Fruit fly (Drosophila melanogaster) whole organism, embryonic: ENCODE measurements around the gene CG14120.

Experiments used
- ATbp ChIP-seq: fragments of 200-800 bp; sonication (Bioruptor generic); optimal IDR thresholded peaks from 2 replicates; lab custom pipeline; 2017; ENCODE audit warnings: missing biosample characterization, mild to moderate bottlenecking, missing genetic modification characterization, missing genetic modification reagents
- Antp ChIP-seq: fragments of 200-800 bp; sonication (Bioruptor generic); optimal IDR thresholded peaks from 3 replicates; lab custom pipeline; 2016; ENCODE audit warnings: missing biosample characterization, missing genetic modification characterization
- Bgb ChIP-seq: fragments of 200-800 bp; sonication (Bioruptor generic); IDR thresholded peaks from 2 replicates; pipeline ENCODE4 v1.3.6; 2022; ENCODE audit warnings: missing biosample characterization, missing genetic modification characterization; ENCODE audit not compliant: partially characterized antibody
- CG10274 ChIP-seq: fragments of 200-800 bp; sonication (Bioruptor generic); optimal IDR thresholded peaks from 3 replicates; lab custom pipeline; 2017; ENCODE audit warnings: missing biosample characterization, mild to moderate bottlenecking, missing genetic modification characterization
- CG12071 ChIP-seq: fragments of 200-800 bp; sonication (Bioruptor generic); optimal IDR thresholded peaks from 3 replicates; lab custom pipeline; 2018; ENCODE audit warnings: missing biosample characterization, mild to moderate bottlenecking, missing genetic modification characterization
- CG12104 ChIP-seq: fragments of 200-800 bp; sonication (Bioruptor generic); optimal IDR thresholded peaks from 3 replicates; lab custom pipeline; 2016; ENCODE audit warnings: missing biosample characterization, missing genetic modification characterization
- CG12299 ChIP-seq: fragments of 200-800 bp; sonication (Bioruptor generic); optimal IDR thresholded peaks from 2 replicates; lab custom pipeline; 2018; ENCODE audit warnings: missing biosample characterization, mild to moderate bottlenecking, missing genetic modification characterization
- CG14050 ChIP-seq: fragments of 200-800 bp; sonication (Bioruptor generic); IDR thresholded peaks from 3 replicates; pipeline ENCODE4 v1.3.6; 2022; ENCODE audit warnings: missing biosample characterization, missing genetic modification characterization
- CG1529 ChIP-seq: fragments of 200-800 bp; sonication (Bioruptor generic); optimal IDR thresholded peaks from 3 replicates; lab custom pipeline; 2018; ENCODE audit warnings: missing biosample characterization, missing genetic modification characterization
- CG15601 ChIP-seq: fragments of 200-800 bp; sonication (Bioruptor generic); optimal IDR thresholded peaks from 3 replicates; lab custom pipeline; 2019; ENCODE audit warnings: missing biosample characterization, mild to moderate bottlenecking, missing genetic modification characterization, moderate library complexity
- CG17568 ChIP-seq: fragments of 200-800 bp; sonication (Bioruptor generic); optimal IDR thresholded peaks from 2 replicates; lab custom pipeline; 2018; ENCODE audit warnings: missing biosample characterization, mild to moderate bottlenecking, missing genetic modification characterization, moderate library complexity
- CG17612 ChIP-seq: fragments of 200-800 bp; sonication (Bioruptor generic); IDR thresholded peaks from 2 replicates; pipeline ENCODE4 v1.3.6; 2022; ENCODE audit warnings: missing biosample characterization, missing genetic modification characterization
- CG3163 ChIP-seq: fragments of 200-800 bp; sonication (Bioruptor generic); optimal IDR thresholded peaks from 3 replicates; lab custom pipeline; 2016; ENCODE audit warnings: missing biosample characterization, missing genetic modification characterization
- CG3281 ChIP-seq: fragments of 200-800 bp; sonication (Bioruptor generic); optimal IDR thresholded peaks from 3 replicates; lab custom pipeline; 2017; ENCODE audit warnings: missing biosample characterization, mild to moderate bottlenecking, missing genetic modification characterization
- CG34376 ChIP-seq: fragments of 200-800 bp; sonication (Bioruptor generic); optimal IDR thresholded peaks from 2 replicates; lab custom pipeline; 2018; ENCODE audit warnings: missing biosample characterization, mild to moderate bottlenecking, missing genetic modification characterization
- CG4707 ChIP-seq: fragments of 200-800 bp; sonication (Bioruptor generic); optimal IDR thresholded peaks from 2 replicates; lab custom pipeline; 2018; ENCODE audit warnings: missing biosample characterization, mild to moderate bottlenecking, missing genetic modification characterization, moderate library complexity
- CG5953 ChIP-seq: fragments of 200-800 bp; sonication (Bioruptor generic); IDR thresholded peaks from 2 replicates; pipeline ENCODE4 v1.3.6; 2022; ENCODE audit warnings: missing biosample characterization, missing genetic modification characterization
- CG6175 ChIP-seq: fragments of 200-800 bp; sonication (Bioruptor generic); IDR thresholded peaks from 3 replicates; pipeline ENCODE4 v1.3.6; 2022; ENCODE audit warnings: missing biosample characterization, missing genetic modification characterization
- CG6813 ChIP-seq: fragments of 200-800 bp; sonication (Bioruptor generic); optimal IDR thresholded peaks from 2 replicates; lab custom pipeline; 2017; ENCODE audit warnings: missing biosample characterization, missing genetic modification characterization, mild to moderate bottlenecking, moderate library complexity, missing genetic modification reagents
- CG8388 ChIP-seq: fragments of 200-800 bp; sonication (Bioruptor generic); optimal IDR thresholded peaks from 2 replicates; lab custom pipeline; 2019; ENCODE audit warnings: missing biosample characterization, mild to moderate bottlenecking, missing genetic modification characterization, moderate library complexity
- D ChIP-seq, 2 experiments: fragments of 200-800 bp in 1 of 2; fragments of >200 bp in 1 of 2; sonication (Bioruptor generic) in 1 of 2; optimal IDR thresholded peaks; 2 replicates in 1 of 2; 3 replicates in 1 of 2; lab custom pipeline; 2017; ENCODE audit warnings: mild to moderate bottlenecking in 1 of 2, missing biosample characterization in 1 of 2, missing genetic modification characterization in 1 of 2, missing genetic modification reagents in 1 of 2
- D19A ChIP-seq: fragments of 200-800 bp; optimal IDR thresholded peaks from 3 replicates; lab custom pipeline; 2019; ENCODE audit warnings: missing biosample characterization, mild to moderate bottlenecking, missing genetic modification characterization, moderate library complexity
- Dad ChIP-seq: fragments of 200-800 bp; sonication (Bioruptor generic); optimal IDR thresholded peaks from 3 replicates; lab custom pipeline; 2016; ENCODE audit warnings: missing biosample characterization, missing genetic modification characterization
- Eip74EF ChIP-seq, 2 experiments: fragments of 200-800 bp in 1 of 2; fragments of >200 bp in 1 of 2; sonication (Bioruptor generic) in 1 of 2; optimal IDR thresholded peaks; 2 replicates each; lab custom pipeline; 2017 to 2019; ENCODE audit warnings: missing biosample characterization in 2 of 2, missing genetic modification characterization in 2 of 2, mild to moderate bottlenecking in 1 of 2, moderate library complexity in 1 of 2
- Fer1 ChIP-seq: fragments of 200-800 bp; sonication (Bioruptor generic); optimal IDR thresholded peaks from 2 replicates; lab custom pipeline; 2017; ENCODE audit warnings: missing biosample characterization, mild to moderate bottlenecking, missing genetic modification characterization
- GATAe ChIP-seq: fragments of 200-800 bp; sonication (Bioruptor generic); conservative IDR thresholded peaks from 2 replicates; pipeline ENCODE4 v1.3.6; 2022; ENCODE audit warnings: missing biosample characterization, missing genetic modification characterization
- Oaz ChIP-seq: fragments of 200-800 bp; sonication (Bioruptor generic); IDR thresholded peaks from 2 replicates; pipeline ENCODE4 v1.3.6; 2022; ENCODE audit warnings: missing biosample characterization, missing genetic modification characterization
- Rfx ChIP-seq: fragments of 200-800 bp; sonication (Bioruptor generic); IDR thresholded peaks from 2 replicates; pipeline ENCODE4 v1.3.6; 2022; ENCODE audit warnings: missing biosample characterization, missing genetic modification characterization
- bcd ChIP-seq: fragments of 200-800 bp; sonication (Bioruptor generic); optimal IDR thresholded peaks from 2 replicates; lab custom pipeline; 2017; ENCODE audit warnings: missing biosample characterization, mild to moderate bottlenecking, missing genetic modification characterization
- caup ChIP-seq: fragments of 200-800 bp; sonication (Bioruptor generic); optimal IDR thresholded peaks from 3 replicates; lab custom pipeline; 2017; ENCODE audit warnings: missing biosample characterization, mild to moderate bottlenecking, missing genetic modification characterization, moderate library complexity; ENCODE audit not compliant: severe bottlenecking
- cwo ChIP-seq: fragments of 200-800 bp; sonication (Bioruptor generic); optimal IDR thresholded peaks from 3 replicates; lab custom pipeline; 2017; ENCODE audit warnings: missing biosample characterization, missing genetic modification characterization, mild to moderate bottlenecking, moderate library complexity, missing genetic modification reagents
- dpn ChIP-seq, 2 experiments: fragments of 200-800 bp; sonication (Bioruptor generic); optimal IDR thresholded peaks; 3 replicates each; lab custom pipeline; 2016; ENCODE audit warnings: missing biosample characterization in 2 of 2, missing genetic modification characterization in 2 of 2
- dysf ChIP-seq: fragments of 200-800 bp; sonication (Bioruptor generic); IDR thresholded peaks from 3 replicates; pipeline ENCODE4 v1.3.6; 2022; ENCODE audit warnings: missing biosample characterization, missing genetic modification characterization
- exex ChIP-seq: fragments of 200-800 bp; sonication (Bioruptor generic); optimal IDR thresholded peaks from 4 replicates; lab custom pipeline; 2018; ENCODE audit warnings: missing biosample characterization, mild to moderate bottlenecking, missing genetic modification characterization, moderate library complexity
- grau ChIP-seq: fragments of 200-800 bp; optimal IDR thresholded peaks from 3 replicates; lab custom pipeline; 2019; ENCODE audit warnings: missing biosample characterization, mild to moderate bottlenecking, missing genetic modification characterization, moderate library complexity
- grn ChIP-seq: fragments of 200-800 bp; sonication (Bioruptor generic); optimal IDR thresholded peaks from 3 replicates; lab custom pipeline; 2017; ENCODE audit warnings: missing biosample characterization, missing genetic modification characterization
- mirr ChIP-seq: fragments of 200-800 bp; sonication (Bioruptor generic); optimal IDR thresholded peaks from 3 replicates; lab custom pipeline; 2018; ENCODE audit warnings: missing biosample characterization, mild to moderate bottlenecking, missing genetic modification characterization
- nerfin-1 ChIP-seq: fragments of 200-800 bp; sonication (Bioruptor generic); optimal IDR thresholded peaks from 3 replicates; lab custom pipeline; 2019; ENCODE audit warnings: missing biosample characterization, mild to moderate bottlenecking, missing genetic modification characterization, moderate library complexity
- p53 ChIP-seq: fragments of 200-800 bp; sonication (Bioruptor generic); optimal IDR thresholded peaks from 2 replicates; lab custom pipeline; 2016; ENCODE audit warnings: missing biosample characterization, missing genetic modification characterization
- pita ChIP-seq: fragments of 200-800 bp; sonication (Bioruptor generic); optimal IDR thresholded peaks from 2 replicates; lab custom pipeline; 2017; ENCODE audit warnings: missing biosample characterization, mild to moderate bottlenecking, missing genetic modification characterization
- seq ChIP-seq: fragments of 200-800 bp; sonication (Bioruptor generic); IDR thresholded peaks from 2 replicates; pipeline ENCODE4 v1.3.6; 2022; ENCODE audit warnings: missing biosample characterization, missing genetic modification characterization
- sug ChIP-seq: fragments of 200-800 bp; optimal IDR thresholded peaks from 2 replicates; lab custom pipeline; 2019; ENCODE audit warnings: missing biosample characterization, mild to moderate bottlenecking, missing genetic modification characterization, moderate library complexity
- tna ChIP-seq: fragments of 200-800 bp; sonication (Bioruptor generic); IDR thresholded peaks from 2 replicates; pipeline ENCODE4 v1.3.6; 2022; ENCODE audit warnings: missing biosample characterization, missing genetic modification characterization; ENCODE audit not compliant: partially characterized antibody
- trh ChIP-seq: fragments of 200-800 bp; sonication (Bioruptor generic); optimal IDR thresholded peaks from 2 replicates; lab custom pipeline; 2016; ENCODE audit warnings: missing biosample characterization, missing genetic modification characterization
- tup ChIP-seq: fragments of 200-800 bp; sonication (Bioruptor generic); optimal IDR thresholded peaks from 2 replicates; lab custom pipeline; 2016; ENCODE audit warnings: missing biosample characterization, mild to moderate bottlenecking, missing genetic modification characterization, moderate library complexity

The CG14120 gene

dm6 chr3L:12884680-12885079 lies at the start of gene CG14120:
CG14120 (plus strand) TSS chr3L:12885039.
- TF ChIP-seq CG12299 (tag; lab: Kevin White, UChicago) (no peak), CG10274 (GFP tag; lab: Kevin White, UChicago) (no peak), grn (GFP tag; lab: Kevin White, UChicago) (peak; percentile 60), CG14050 (GFP tag; lab: Robert Waterston, UW) (no peak), GATAe (GFP tag; lab: Robert Waterston, UW) (peak; percentile 78), cwo (GFP tag; lab: Kevin White, UChicago) (peak; percentile 53), CG34376 (GFP tag; lab: Kevin White, UChicago) (peak; percentile 48), D (optimal IDR thresholded peaks at IDR 0.05; lab: Kevin White, UChicago) (no peak), D (GFP tag; optimal IDR thresholded peaks at IDR 0.05; lab: Kevin White, UChicago) (no peak), exex (peak; percentile 91), sug (tag; lab: Kevin White, UChicago) (peak; percentile 70), mirr (GFP tag; lab: Kevin White, UChicago) (peak; percentile 10)

- TF ChIP-seq D19A (tag; lab: Kevin White, UChicago) (peak; percentile 14), CG12104 (GFP tag; lab: Kevin White, UChicago) (no peak), caup (GFP tag; lab: Kevin White, UChicago) (peak; percentile 20), CG8388 (GFP tag; lab: Kevin White, UChicago) (no peak), Bgb (GFP tag; lab: Robert Waterston, UW) (peak; percentile 23; the same call in 1 of the 2 replicates), dpn (GFP tag; optimal IDR thresholded peaks at IDR 0.05; lab: Kevin White, UChicago) (no peak), CG17568 (GFP tag; lab: Kevin White, UChicago) (peak; percentile 32), nerfin-1 (tag; lab: Kevin White, UChicago) (peak; percentile 8), Eip74EF (GFP tag; optimal IDR thresholded peaks at IDR 0.05; lab: Kevin White, UChicago) (no peak), Rfx (GFP tag; lab: Robert Waterston, UW) (no peak; the same call in 1 of the 2 replicates), CG6813 (GFP tag; lab: Kevin White, UChicago) (peak; percentile 31), CG3163 (no peak), CG12071 (GFP tag; lab: Kevin White, UChicago) (peak; percentile 34), CG5953 (GFP tag; lab: Robert Waterston, UW) (no peak), tup (GFP tag; lab: Kevin White, UChicago) (no peak), Oaz (GFP tag; lab: Robert Waterston, UW) (no peak), tna (GFP tag; lab: Robert Waterston, UW) (no peak), Fer1 (GFP tag; lab: Kevin White, UChicago) (peak; percentile 7), seq (GFP tag; lab: Robert Waterston, UW) (no peak), grau (no peak), CG17612 (GFP tag; lab: Robert Waterston, UW) (no peak), trh (GFP tag; lab: Kevin White, UChicago) (no peak), CG3281 (GFP tag; lab: Kevin White, UChicago) (no peak), ATbp (GFP tag; lab: Kevin White, UChicago) (peak; percentile 44), p53 (GFP tag; lab: Kevin White, UChicago) (no peak), CG15601 (tag; lab: Kevin White, UChicago) (peak; percentile 47), Antp (GFP tag; lab: Kevin White, UChicago) (no peak), Dad (GFP tag; lab: Kevin White, UChicago) (no peak), CG4707 (GFP tag; lab: Kevin White, UChicago) (peak; percentile 34), dysf (no peak), pita (GFP tag; lab: Kevin White, UChicago) (peak; percentile 23), bcd (no peak), GATAe (GFP tag; lab: Robert Waterston, UW) (no peak; the same call in 1 of the 2 replicates), CG6175 (GFP tag; lab: Robert Waterston, UW) (no peak), CG1529 (GFP tag; lab: Kevin White, UChicago) (no peak)
These were observed 49.0 kb upstream of the CG14120 start for dm6 chr3L:12835511-12836479.
